Fruit fly (Drosophila melanogaster) whole organism, prepupa: ENCODE data around the gene pyd.

Source experiments
- CG10631 ChIP-seq: fragments of 200-800 bp; sonication (Bioruptor generic); optimal IDR thresholded peaks from 2 replicates; lab custom pipeline; 2016; ENCODE audit warnings: missing biosample characterization, missing genetic modification characterization
- CG10669 ChIP-seq: fragments of 200-800 bp; sonication (Bioruptor generic); optimal IDR thresholded peaks from 3 replicates; lab custom pipeline; 2018; ENCODE audit warnings: missing biosample characterization, mild to moderate bottlenecking, missing genetic modification characterization, moderate library complexity
- CG11294 ChIP-seq: fragments of 200-800 bp; sonication (Bioruptor generic); IDR thresholded peaks from 2 replicates; pipeline ENCODE4 v1.3.6; 2022; ENCODE audit warnings: missing biosample characterization, missing genetic modification characterization
- CG11762 ChIP-seq: fragments of 200-800 bp; sonication (Bioruptor generic); optimal IDR thresholded peaks from 3 replicates; lab custom pipeline; 2016; ENCODE audit warnings: missing biosample characterization, missing genetic modification characterization; ENCODE audit not compliant: insufficient read depth
- CG15336 ChIP-seq: fragments of 200-800 bp; sonication (Bioruptor generic); IDR thresholded peaks from 2 replicates; pipeline ENCODE4 v1.3.6; 2022; ENCODE audit warnings: missing biosample characterization, missing genetic modification characterization
- CG16779 ChIP-seq: fragments of 200-800 bp; sonication (Bioruptor generic); optimal IDR thresholded peaks from 3 replicates; lab custom pipeline; 2017; ENCODE audit warnings: missing biosample characterization, mild to moderate bottlenecking, missing genetic modification characterization
- CG3032 ChIP-seq: fragments of 200-800 bp; optimal IDR thresholded peaks from 2 replicates; lab custom pipeline; 2019; ENCODE audit warnings: missing biosample characterization, mild to moderate bottlenecking, missing genetic modification characterization, moderate library complexity
- CG31627 ChIP-seq: fragments of 200-800 bp; sonication (Bioruptor generic); optimal IDR thresholded peaks from 3 replicates; lab custom pipeline; 2016; ENCODE audit warnings: missing biosample characterization, missing genetic modification characterization
- CG32006 ChIP-seq: fragments of 200-800 bp; sonication (Bioruptor generic); optimal IDR thresholded peaks from 3 replicates; lab custom pipeline; 2017; ENCODE audit warnings: missing biosample characterization, mild to moderate bottlenecking, missing genetic modification characterization
- CG34406 ChIP-seq: fragments of 200-800 bp; sonication (Bioruptor generic); optimal IDR thresholded peaks from 3 replicates; lab custom pipeline; 2016; ENCODE audit warnings: missing biosample characterization, missing genetic modification characterization
- CG4318 ChIP-seq: fragments of 200-800 bp; sonication (Bioruptor generic); optimal IDR thresholded peaks from 3 replicates; lab custom pipeline; 2017; ENCODE audit warnings: missing biosample characterization, mild to moderate bottlenecking, missing genetic modification characterization
- CG6163 ChIP-seq: fragments of 200-800 bp; sonication (Bioruptor generic); IDR thresholded peaks from 3 replicates; pipeline ENCODE4 v1.3.6; 2022; ENCODE audit warnings: missing biosample characterization, missing genetic modification characterization
- CG6276 ChIP-seq: fragments of 200-800 bp; sonication (Bioruptor generic); optimal IDR thresholded peaks from 2 replicates; lab custom pipeline; 2017; ENCODE audit warnings: missing biosample characterization, mild to moderate bottlenecking, missing genetic modification characterization
- CG6792 ChIP-seq: fragments of 200-800 bp; sonication (Bioruptor generic); optimal IDR thresholded peaks from 3 replicates; lab custom pipeline; 2016; ENCODE audit warnings: missing biosample characterization, missing genetic modification characterization
- CG6808 ChIP-seq: fragments of 200-800 bp; sonication (Bioruptor generic); optimal IDR thresholded peaks from 3 replicates; lab custom pipeline; 2017; ENCODE audit warnings: missing biosample characterization, missing genetic modification characterization, mild to moderate bottlenecking, moderate library complexity, missing genetic modification reagents
- CG7368 ChIP-seq: fragments of 200-800 bp; sonication (Bioruptor generic); optimal IDR thresholded peaks from 3 replicates; lab custom pipeline; 2016; ENCODE audit warnings: missing biosample characterization, missing genetic modification characterization
- CG8119 ChIP-seq: fragments of 200-800 bp; sonication (Bioruptor generic); IDR thresholded peaks from 3 replicates; pipeline ENCODE4 v1.3.6; 2022; ENCODE audit warnings: missing biosample characterization, missing genetic modification characterization
- CG8319 ChIP-seq: fragments of 200-800 bp; sonication (Bioruptor generic); optimal IDR thresholded peaks from 3 replicates; lab custom pipeline; 2016; ENCODE audit warnings: missing biosample characterization, missing genetic modification characterization
- CG9139 ChIP-seq: fragments of 200-800 bp; sonication (Bioruptor generic); optimal IDR thresholded peaks from 3 replicates; lab custom pipeline; 2017; ENCODE audit warnings: missing biosample characterization, mild to moderate bottlenecking, missing genetic modification characterization
- Eip78C ChIP-seq: fragments of 200-800 bp; sonication (Bioruptor generic); peaks from one replicate; lab custom pipeline; 2016; ENCODE audit warnings: missing biosample characterization, missing genetic modification characterization
- Eip93F ChIP-seq: fragments of 200-800 bp; sonication (Bioruptor generic); optimal IDR thresholded peaks from 2 replicates; lab custom pipeline; 2016; ENCODE audit warnings: missing biosample characterization, mild to moderate bottlenecking, missing genetic modification characterization
- Ets21C ChIP-seq: fragments of 200-800 bp; sonication (Bioruptor generic); optimal IDR thresholded peaks from 3 replicates; lab custom pipeline; 2016; ENCODE audit warnings: missing biosample characterization, missing genetic modification characterization
- Gug ChIP-seq: fragments of 200-800 bp; sonication (Bioruptor generic); IDR thresholded peaks from 2 replicates; pipeline ENCODE4 v1.3.6; 2022; ENCODE audit warnings: missing biosample characterization, missing genetic modification characterization
- Hr38 ChIP-seq: sonication (Bioruptor generic); optimal IDR thresholded peaks from 2 replicates; lab custom pipeline; 2016; ENCODE audit warnings: missing biosample characterization, missing genetic modification characterization
- Hr39 ChIP-seq: fragments of 200-800 bp; sonication (Bioruptor generic); optimal IDR thresholded peaks from 2 replicates; lab custom pipeline; 2016; ENCODE audit warnings: missing biosample characterization, missing genetic modification characterization
- Hr4 ChIP-seq: fragments of 200-800 bp; sonication (Bioruptor generic); optimal IDR thresholded peaks from 3 replicates; lab custom pipeline; 2016; ENCODE audit warnings: missing biosample characterization, missing genetic modification characterization
- OdsH ChIP-seq: fragments of 200-800 bp; sonication (Bioruptor generic); optimal IDR thresholded peaks from 3 replicates; lab custom pipeline; 2016; ENCODE audit warnings: missing biosample characterization, missing genetic modification characterization
- Smox ChIP-seq: fragments of 200-800 bp; sonication (Bioruptor generic); optimal IDR thresholded peaks from 3 replicates; lab custom pipeline; 2016; ENCODE audit warnings: missing biosample characterization, missing genetic modification characterization
- Sox14 ChIP-seq: fragments of 200-800 bp; sonication (Bioruptor generic); optimal IDR thresholded peaks from 3 replicates; lab custom pipeline; 2016; ENCODE audit warnings: missing biosample characterization, missing genetic modification characterization
- achi ChIP-seq: fragments of 200-800 bp; sonication (Bioruptor generic); optimal IDR thresholded peaks from 3 replicates; lab custom pipeline; 2016; ENCODE audit warnings: missing biosample characterization, missing genetic modification characterization
- acj6 ChIP-seq: fragments of 200-800 bp; sonication (Bioruptor generic); optimal IDR thresholded peaks from 3 replicates; lab custom pipeline; 2016; ENCODE audit warnings: missing biosample characterization, missing genetic modification characterization
- cyc ChIP-seq: fragments of 200-800 bp; sonication (Bioruptor generic); optimal IDR thresholded peaks from 3 replicates; lab custom pipeline; 2016; ENCODE audit warnings: missing biosample characterization, missing genetic modification characterization
- dac ChIP-seq: fragments of 200-800 bp; sonication (Bioruptor generic); optimal IDR thresholded peaks from 2 replicates; lab custom pipeline; 2017; ENCODE audit warnings: missing biosample characterization, mild to moderate bottlenecking, missing genetic modification characterization
- eg ChIP-seq: fragments of 200-800 bp; sonication (Bioruptor generic); IDR thresholded peaks from 3 replicates; pipeline ENCODE4 v1.3.6; 2022; ENCODE audit warnings: missing biosample characterization, missing genetic modification characterization
- fd59A ChIP-seq: fragments of 200-800 bp; sonication (Bioruptor generic); optimal IDR thresholded peaks from 2 replicates; lab custom pipeline; 2017; ENCODE audit warnings: missing biosample characterization, mild to moderate bottlenecking, missing genetic modification characterization, missing genetic modification reagents
- fkh ChIP-seq: fragments of 200-800 bp; sonication (Bioruptor generic); optimal IDR thresholded peaks from 3 replicates; lab custom pipeline; 2017; ENCODE audit warnings: missing biosample characterization, mild to moderate bottlenecking, missing genetic modification characterization, moderate library complexity
- net ChIP-seq: fragments of 200-800 bp; sonication (Bioruptor generic); optimal IDR thresholded peaks from 3 replicates; lab custom pipeline; 2016; ENCODE audit warnings: missing biosample characterization, missing genetic modification characterization
- pdm3 ChIP-seq: fragments of 200-800 bp; sonication (Bioruptor generic); optimal IDR thresholded peaks from 3 replicates; lab custom pipeline; 2016; ENCODE audit warnings: missing biosample characterization, missing genetic modification characterization
- salr ChIP-seq, 2 experiments: fragments of 200-800 bp; sonication (Bioruptor generic); optimal IDR thresholded peaks; 3 replicates each; lab custom pipeline; 2016 to 2018; ENCODE audit warnings: missing biosample characterization in 2 of 2, missing genetic modification characterization in 2 of 2, mild to moderate bottlenecking in 1 of 2
- spab ChIP-seq: fragments of 200-800 bp; sonication (Bioruptor generic); optimal IDR thresholded peaks from 2 replicates; lab custom pipeline; 2017; ENCODE audit warnings: missing biosample characterization, mild to moderate bottlenecking, missing genetic modification characterization, missing genetic modification reagents
- ss ChIP-seq, 2 experiments: fragments of 200-800 bp; sonication (Bioruptor generic); optimal IDR thresholded peaks; 2 replicates in 1 of 2; 3 replicates in 1 of 2; lab custom pipeline; 2017 to 2018; ENCODE audit warnings: mild to moderate bottlenecking in 2 of 2, missing biosample characterization in 2 of 2, missing genetic modification characterization in 2 of 2, moderate library complexity in 1 of 2
- svp ChIP-seq: fragments of 200-800 bp; sonication (Bioruptor generic); peaks from one replicate; lab custom pipeline; 2016; ENCODE audit warnings: missing biosample characterization, missing genetic modification characterization
- topi ChIP-seq: fragments of 200-800 bp; sonication (Bioruptor generic); optimal IDR thresholded peaks from 3 replicates; lab custom pipeline; 2016; ENCODE audit warnings: missing biosample characterization, missing genetic modification characterization

The pyd gene

dm6 chr3R:8930165-8931063 is 1.3 kb downstream of the pyd start (continued):
- TF ChIP-seq CG4318 (GFP tag; lab: Kevin White, UChicago) (no peak), Sox14 (GFP tag; lab: Kevin White, UChicago) (peak; percentile 5), CG31627 (peak; percentile 39), Smox (GFP tag; lab: Kevin White, UChicago) (no peak), Ets21C (GFP tag; lab: Kevin White, UChicago) (no peak), Hr39 (GFP tag; lab: Kevin White, UChicago) (peak; percentile 44), CG8319 (GFP tag; lab: Kevin White, UChicago) (no peak), CG32006 (GFP tag; lab: Kevin White, UChicago) (no peak), achi (GFP tag; lab: Kevin White, UChicago) (peak; percentile 39), OdsH (peak; percentile 14), CG15336 (GFP tag; lab: Robert Waterston, UW) (0 out of 2 replicates have a peak, but pooled peaks have one; percentile 19), CG10631 (GFP tag; lab: Kevin White, UChicago) (no peak), Hr38 (GFP tag; lab: Kevin White, UChicago) (no peak), eg (GFP tag; lab: Robert Waterston, UW) (0 out of 3 replicates have a peak, but pooled peaks have one; percentile 26), CG6792 (GFP tag; lab: Kevin White, UChicago) (peak; percentile 25), CG7368 (GFP tag; lab: Kevin White, UChicago) (no peak), CG34406 (GFP tag; lab: Kevin White, UChicago) (no peak), net (peak; percentile 25), Eip93F (GFP tag; lab: Kevin White, UChicago) (no peak), spab (GFP tag; lab: Kevin White, UChicago) (no peak), CG6163 (GFP tag; lab: Robert Waterston, UW) (0 out of 3 replicates have a peak, but pooled peaks have one; percentile 19), dac (no peak), salr (GFP tag; optimal IDR thresholded peaks at IDR 0.05; lab: Kevin White, UChicago) (no peak), ss (GFP tag; optimal IDR thresholded peaks at IDR 0.05; lab: Kevin White, UChicago) (no peak), CG6276 (no peak), CG3032 (tag; lab: Kevin White, UChicago) (peak; percentile 43), CG16779 (no peak), pdm3 (GFP tag; lab: Kevin White, UChicago) (peak; percentile 39)

dm6 chr3R:8929703-8930102 is 2.0 kb downstream of the pyd start:
- TF ChIP-seq CG11294 (GFP tag; lab: Robert Waterston, UW) (no peak), fkh (peak; percentile 57)

- TF ChIP-seq Hr4 (GFP tag; lab: Kevin White, UChicago): peak; percentile 85
- peak; percentile 87 for TF ChIP-seq CG10631 (GFP tag; lab: Kevin White, UChicago)
- TF ChIP-seq CG9139 (GFP tag; lab: Kevin White, UChicago): peak; percentile 66
- TF ChIP-seq Ets21C (GFP tag; lab: Kevin White, UChicago): peak; percentile 81
- peak; percentile 22 for TF ChIP-seq Eip93F (GFP tag; lab: Kevin White, UChicago)
- TF ChIP-seq topi (GFP tag; lab: Kevin White, UChicago): peak; percentile 85
- peak; percentile 72 for TF ChIP-seq fkh
- TF ChIP-seq CG32006 (GFP tag; lab: Kevin White, UChicago): peak; percentile 92
- peak; percentile 84 for TF ChIP-seq Smox (GFP tag; lab: Kevin White, UChicago)
- TF ChIP-seq Gug: peak; percentile 83
- peak; percentile 96 for TF ChIP-seq CG10669
- peak; percentile 88 for TF ChIP-seq cyc (GFP tag; lab: Kevin White, UChicago)
- TF ChIP-seq Eip78C: peak; percentile 97
- peak; percentile 68 for TF ChIP-seq CG11762 (GFP tag; lab: Kevin White, UChicago)
- peak; percentile 78 for TF ChIP-seq CG15336 (GFP tag; lab: Robert Waterston, UW)
- peak; percentile 87 for TF ChIP-seq fd59A (GFP tag; lab: Kevin White, UChicago)
- TF ChIP-seq OdsH: peak; percentile 89
- peak; percentile 94 for TF ChIP-seq CG3032 (tag; lab: Kevin White, UChicago)
- TF ChIP-seq salr (GFP tag; optimal IDR thresholded peaks at IDR 0.05; lab: Kevin White, UChicago): peak; percentile 74 to 79
- TF ChIP-seq CG8319 (GFP tag; lab: Kevin White, UChicago): peak; percentile 73
- peak; percentile 80 for TF ChIP-seq eg (GFP tag; lab: Robert Waterston, UW)
- peak; percentile 80; the same call in 2 of the 3 replicates for TF ChIP-seq CG8119 (GFP tag; lab: Robert Waterston, UW)
- peak; percentile 87 for TF ChIP-seq CG6808 (GFP tag; lab: Kevin White, UChicago)
- TF ChIP-seq CG16779: peak; percentile 68
- peak; percentile 93 for TF ChIP-seq svp (GFP tag; lab: Kevin White, UChicago)
- TF ChIP-seq acj6 (GFP tag; lab: Kevin White, UChicago): peak; percentile 86
These were observed 3.7 kb downstream of the pyd start for dm6 chr3R:8927817-8928625.
